Worm (Caenorhabditis elegans): ENCODE measurements around the gene ZK643.6.

The ZK643.6 gene

DNA sequence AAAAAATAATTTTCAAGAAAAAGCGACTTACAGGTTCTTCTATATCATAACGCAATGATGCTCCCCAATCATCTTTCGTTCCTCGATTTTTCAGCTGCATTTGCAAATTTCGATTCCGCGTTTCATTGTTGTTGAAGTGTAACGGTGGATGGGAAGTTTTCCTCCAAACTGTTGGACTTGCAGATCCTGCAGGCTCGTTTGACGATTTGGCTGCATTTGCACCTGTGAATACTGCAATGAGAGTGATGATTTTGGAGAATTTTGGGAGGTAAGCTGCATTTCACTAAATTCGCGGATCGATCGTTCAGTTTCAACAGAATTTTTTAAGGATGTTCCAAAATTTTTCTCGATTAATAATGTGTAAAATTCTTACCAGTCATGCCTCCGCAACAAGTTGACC, 20.3 kb upstream of the ZK643.6 start:
- no peak for TF ChIP-seq nhr-77 (tag; optimal IDR thresholded peaks at IDR 0.05)
- TF ChIP-seq pqm-1 (tag; optimal IDR thresholded peaks at IDR 0.05), result no peak
- TF ChIP-seq nhr-11 (tag; optimal IDR thresholded peaks at IDR 0.05), result no peak
- no peak for TF ChIP-seq zag-1 (tag; optimal IDR thresholded peaks at IDR 0.05)
- TF ChIP-seq lin-15B (tag; optimal IDR thresholded peaks at IDR 0.05), result no peak
- TF ChIP-seq fos-1 (tag; optimal IDR thresholded peaks at IDR 0.05), result no peak
- TF ChIP-seq unc-62 (GFP tag; optimal IDR thresholded peaks at IDR 0.05), result no peak
- peak; percentile 52 for TF ChIP-seq nhr-43 (tag; optimal IDR thresholded peaks at IDR 0.05; ENCODE audit: poor library complexity, severe bottlenecking)

DNA sequence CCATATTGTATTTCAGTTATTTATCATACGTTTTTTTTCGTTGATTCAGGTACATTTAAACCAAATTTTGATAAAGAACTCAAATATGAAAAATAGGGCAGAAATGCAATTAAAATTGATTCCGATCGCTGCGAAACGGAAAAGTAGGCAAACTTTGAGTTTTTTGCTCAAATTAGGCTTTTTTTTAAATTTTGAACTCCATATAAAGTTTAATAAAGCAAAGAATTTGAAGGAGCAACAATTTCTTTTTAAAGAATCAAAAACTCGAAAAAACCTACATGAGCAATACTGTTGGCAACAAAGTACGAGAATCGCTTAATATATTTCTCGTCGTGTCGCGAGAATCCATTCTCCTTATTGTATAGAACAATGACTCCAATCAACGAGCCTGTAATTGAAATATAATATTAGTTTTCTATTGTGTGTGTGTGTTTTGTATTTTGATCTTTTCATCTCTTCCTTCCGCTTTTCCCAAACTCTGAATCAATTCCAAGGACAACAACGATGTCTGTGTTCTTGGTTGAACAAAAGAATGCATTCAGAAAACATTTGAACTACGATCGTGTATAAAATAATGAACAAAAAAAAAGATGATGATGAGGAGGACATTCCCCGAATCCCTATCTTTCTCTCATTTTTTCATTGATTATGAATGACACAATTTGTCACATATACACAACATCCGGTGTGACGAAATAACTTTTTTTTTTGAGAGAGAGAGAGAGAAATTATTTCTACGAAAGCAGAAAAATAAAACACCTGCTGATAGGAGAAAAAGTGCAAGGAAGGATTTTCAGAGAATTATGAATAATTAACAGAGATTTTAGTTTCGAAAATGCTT, 18.2 kb upstream of the ZK643.6 start:
- no peak for TF ChIP-seq nhr-67 (tag; optimal IDR thresholded peaks at IDR 0.05)
- peak; percentile 35 for TF ChIP-seq lsy-12 (tag; optimal IDR thresholded peaks at IDR 0.05)
- no peak for TF ChIP-seq nhr-43 (tag; optimal IDR thresholded peaks at IDR 0.05; ENCODE audit: poor library complexity, severe bottlenecking)
- peak; percentile 13 for TF ChIP-seq fkh-10 (GFP tag; optimal IDR thresholded peaks at IDR 0.05)
- no peak for TF ChIP-seq nhr-12 (tag; optimal IDR thresholded peaks at IDR 0.05)

DNA sequence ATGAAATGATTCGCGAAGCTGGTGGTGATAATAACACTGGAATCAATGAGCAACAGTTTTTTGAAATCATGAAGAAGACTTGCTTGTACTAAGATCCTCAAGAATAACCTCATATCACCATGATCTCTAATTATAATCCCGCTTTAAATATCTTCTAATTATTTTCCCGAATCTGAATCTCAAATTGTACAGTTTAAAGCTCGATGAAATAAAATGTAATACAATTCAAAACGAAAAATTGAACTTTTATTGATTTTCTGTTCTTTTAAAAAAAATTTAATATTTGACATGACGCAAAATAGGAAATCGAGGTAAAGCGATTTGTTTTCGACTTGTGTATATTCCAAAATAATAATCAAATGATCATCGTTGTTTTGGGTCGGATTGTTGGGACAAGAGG, 14.3 kb upstream of the ZK643.6 start:
- no peak for TF ChIP-seq R02D3.7 (tag; optimal IDR thresholded peaks at IDR 0.05)
- TF ChIP-seq nhr-43 (tag; optimal IDR thresholded peaks at IDR 0.05; ENCODE audit: poor library complexity, severe bottlenecking), result peak; percentile 47
- peak; percentile 8 for TF ChIP-seq ceh-28 (tag; optimal IDR thresholded peaks at IDR 0.05)

DNA sequence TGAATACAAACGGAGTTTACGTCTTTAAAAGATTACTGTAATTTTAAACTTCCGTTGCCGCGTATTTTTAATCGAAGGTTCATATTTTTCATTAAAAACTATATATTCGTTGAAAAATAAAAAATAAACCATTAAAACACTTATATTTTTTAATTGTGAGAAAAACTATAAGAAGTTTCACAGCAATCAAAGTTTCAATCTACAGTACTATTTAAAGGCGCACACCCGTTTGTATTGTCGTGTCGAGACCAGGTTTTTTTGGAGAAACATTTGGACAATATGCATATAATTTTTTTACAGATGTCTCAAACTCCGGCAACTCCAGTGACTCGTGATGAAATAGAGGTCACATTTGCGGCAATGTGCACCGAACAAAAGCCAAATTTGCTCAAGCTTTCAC, 13.3 kb upstream of the ZK643.6 start, which contains the start of gene R08D7.5:
Gene R08D7.5 (plus strand): TSS at position 301 of the 400 bp plus-strand sequence.
- TF ChIP-seq ceh-9 (tag; optimal IDR thresholded peaks at IDR 0.05) (no peak), lin-39 (tag; optimal IDR thresholded peaks at IDR 0.05) (no peak), sea-2 (GFP tag; optimal IDR thresholded peaks at IDR 0.05) (no peak), pqm-1 (tag; optimal IDR thresholded peaks at IDR 0.05) (no peak), lin-15B (tag; optimal IDR thresholded peaks at IDR 0.05) (no peak), lsy-12 (tag; optimal IDR thresholded peaks at IDR 0.05) (no peak), ama-1 (optimal IDR thresholded peaks at IDR 0.05) (no peak), ceh-28 (tag; optimal IDR thresholded peaks at IDR 0.05) (no peak)

DNA sequence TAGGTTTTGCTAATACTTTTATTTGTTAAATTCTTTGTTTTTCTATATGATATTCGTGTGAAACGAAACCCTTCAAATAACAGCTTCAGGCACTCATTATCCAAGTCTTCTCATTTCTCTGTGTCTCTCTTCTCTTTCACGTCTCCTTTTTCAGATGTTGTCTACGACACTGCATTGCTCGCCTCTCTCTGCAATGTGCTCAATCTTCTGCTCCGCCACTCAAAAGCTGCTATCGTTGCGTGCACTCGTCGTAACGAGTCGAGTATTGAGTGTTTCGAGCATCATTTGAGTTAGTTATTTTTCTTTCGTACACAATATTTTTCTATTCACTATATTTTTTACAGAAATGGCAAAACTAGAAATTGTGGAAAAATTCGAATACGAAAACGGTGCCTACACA, 12.6 kb upstream of the ZK643.6 start:
- no peak for TF ChIP-seq snpc-4 (tag; optimal IDR thresholded peaks at IDR 0.05)
- no peak for TF ChIP-seq ceh-16 (tag; optimal IDR thresholded peaks at IDR 0.05)
- TF ChIP-seq unc-39 (tag; optimal IDR thresholded peaks at IDR 0.05), result no peak
- peak; percentile 54 for TF ChIP-seq nfya-1 (tag; optimal IDR thresholded peaks at IDR 0.05; ENCODE audit: insufficient read depth)
- TF ChIP-seq ztf-11 (tag; optimal IDR thresholded peaks at IDR 0.05), result no peak
- TF ChIP-seq jun-1 (tag; optimal IDR thresholded peaks at IDR 0.05), result no peak
- peak; percentile 43 for TF ChIP-seq lin-39 (tag; optimal IDR thresholded peaks at IDR 0.05)

DNA sequence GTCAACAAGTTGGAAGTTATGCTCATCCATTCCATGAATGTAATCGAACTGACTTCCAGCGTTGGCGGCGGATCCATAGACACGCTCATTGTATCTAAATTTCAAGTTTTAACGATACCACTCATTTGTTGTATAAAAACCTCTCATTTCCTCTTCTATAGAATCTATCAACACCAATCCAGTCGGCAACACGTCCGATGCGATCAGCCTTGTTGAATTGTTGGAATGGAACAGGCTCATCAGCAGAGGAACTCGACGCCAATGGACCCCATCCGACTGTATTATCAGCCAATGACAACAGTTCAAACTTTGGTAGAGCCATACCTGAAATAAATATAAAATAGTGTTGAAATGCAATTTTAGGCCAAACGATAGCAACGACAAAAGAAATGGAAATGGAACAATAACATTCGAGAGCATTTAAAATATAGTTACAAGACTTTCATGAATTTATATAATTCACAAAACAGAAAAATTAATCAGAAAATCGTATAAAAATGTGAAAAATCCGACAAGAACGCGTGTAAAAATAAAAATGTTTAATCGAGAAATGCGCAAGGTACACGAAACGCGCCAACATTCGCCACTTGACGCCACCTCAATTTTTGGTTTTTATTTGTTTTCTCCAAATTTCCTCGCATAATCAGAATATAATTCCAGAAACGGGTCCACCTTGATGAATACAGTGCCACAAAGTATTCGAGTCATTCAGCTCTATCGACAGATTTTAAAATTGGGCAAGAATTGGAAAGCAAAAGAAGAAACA, 10.9 kb upstream of the ZK643.6 start, which contains the start of the genes eif-3.D and R08D7.4:
Gene eif-3.D (minus strand): TSS at position 324 of the 766 bp plus-strand sequence.
Gene R08D7.4 (plus strand): TSS at position 638 of the 766 bp plus-strand sequence.
- TF ChIP-seq pha-4 (tag; optimal IDR thresholded peaks at IDR 0.05) (peak; percentile 76), fkh-2 (tag; optimal IDR thresholded peaks at IDR 0.05) (no peak), unc-62 (GFP tag; optimal IDR thresholded peaks at IDR 0.05) (no peak), mdl-1 (tag; optimal IDR thresholded peaks at IDR 0.05) (no peak), unc-39 (tag; optimal IDR thresholded peaks at IDR 0.05) (no peak), eor-1 (tag; optimal IDR thresholded peaks at IDR 0.05) (no peak), lsy-12 (tag; optimal IDR thresholded peaks at IDR 0.05) (no peak), elt-2 (tag; optimal IDR thresholded peaks at IDR 0.05) (peak; percentile 40), nfya-1 (tag; optimal IDR thresholded peaks at IDR 0.05; ENCODE audit: insufficient read depth) (peak; percentile 58), snpc-4 (tag; optimal IDR thresholded peaks at IDR 0.05) (peak; percentile 59), nhr-43 (tag; optimal IDR thresholded peaks at IDR 0.05; ENCODE audit: poor library complexity, severe bottlenecking) (peak; percentile 23), nhr-25 (tag; optimal IDR thresholded peaks at IDR 0.05) (peak; percentile 8), nhr-23 (tag; optimal IDR thresholded peaks at IDR 0.05) (peak; percentile 57), elt-3 (tag; optimal IDR thresholded peaks at IDR 0.05) (no peak), nhr-76 (tag; optimal IDR thresholded peaks at IDR 0.05) (no peak), lin-39 (tag; optimal IDR thresholded peaks at IDR 0.05) (peak; percentile 7), ceh-28 (tag; optimal IDR thresholded peaks at IDR 0.05) (no peak), ama-1 (optimal IDR thresholded peaks at IDR 0.05) (no peak), tbx-2 (tag; optimal IDR thresholded peaks at IDR 0.05) (no peak), hmg-11 (tag; optimal IDR thresholded peaks at IDR 0.05) (peak; percentile 73), lin-15B (tag; optimal IDR thresholded peaks at IDR 0.05) (peak; percentile 62), nhr-237 (tag; optimal IDR thresholded peaks at IDR 0.05) (no peak), sea-2 (GFP tag; optimal IDR thresholded peaks at IDR 0.05) (no peak), nhr-77 (tag; optimal IDR thresholded peaks at IDR 0.05) (no peak), fos-1 (tag; optimal IDR thresholded peaks at IDR 0.05) (no peak), ceh-16 (tag; optimal IDR thresholded peaks at IDR 0.05) (no peak)
